Worm (Caenorhabditis elegans) whole organism, mixed stage, embryonic: ENCODE data around the gene srlf-2.

ENCODE experiments used
- M03D4.4 ChIP-seq: sonication (generic microtip); optimal IDR thresholded peaks from 2 replicates; lab custom pipeline; 2017; ENCODE audit warnings: mild to moderate bottlenecking, missing genetic modification characterization, missing compliant biosample characterization
- bed-3 ChIP-seq: fragments of 200-800 bp; sonication (Bioruptor generic); optimal IDR thresholded peaks from 3 replicates; lab custom pipeline; 2018; ENCODE audit warnings: mild to moderate bottlenecking, missing genetic modification characterization, moderate library complexity, missing compliant biosample characterization
- blmp-1 ChIP-seq: fragments of 150-350 bp; optimal IDR thresholded peaks from 2 replicates; lab custom pipeline; 2014; ENCODE audit warnings: missing biosample characterization, missing genetic modification characterization
- ceh-39 ChIP-seq: fragments of 150-350 bp; optimal IDR thresholded peaks from 2 replicates; lab custom pipeline; 2014; ENCODE audit warnings: missing biosample characterization, missing genetic modification characterization
- ceh-43 ChIP-seq: fragments of 200-800 bp; sonication (Bioruptor generic); optimal IDR thresholded peaks from 2 replicates; lab custom pipeline; 2018; ENCODE audit warnings: mild to moderate bottlenecking, missing genetic modification characterization, moderate library complexity, missing compliant biosample characterization
- ceh-83 ChIP-seq: fragments of 200-800 bp; sonication (Bioruptor generic); optimal IDR thresholded peaks from 2 replicates; lab custom pipeline; 2018; ENCODE audit warnings: mild to moderate bottlenecking, missing genetic modification characterization, missing compliant biosample characterization
- ces-1 ChIP-seq: fragments of 150-350 bp; optimal IDR thresholded peaks from 2 replicates; lab custom pipeline; 2014; ENCODE audit warnings: missing biosample characterization, missing genetic modification reagents, missing genetic modification characterization
- cnd-1 ChIP-seq: fragments of 200-800 bp; sonication (Bioruptor generic); optimal IDR thresholded peaks from 2 replicates; lab custom pipeline; 2018; ENCODE audit warnings: mild to moderate bottlenecking, missing genetic modification characterization, missing compliant biosample characterization
- drap-1 ChIP-seq: fragments of 200-800 bp; sonication (Bioruptor generic); optimal IDR thresholded peaks from 3 replicates; lab custom pipeline; 2018; ENCODE audit warnings: mild to moderate bottlenecking, missing genetic modification characterization, missing compliant biosample characterization
- elt-1 ChIP-seq: sonication (generic microtip); optimal IDR thresholded peaks from 2 replicates; lab custom pipeline; 2017; ENCODE audit warnings: missing genetic modification characterization, mild to moderate bottlenecking, missing compliant biosample characterization, antibody characterized with exemption, moderate library complexity, borderline replicate concordance; ENCODE audit not compliant: insufficient read depth
- elt-3 ChIP-seq: fragments of 150-350 bp; optimal IDR thresholded peaks from 2 replicates; lab custom pipeline; 2014; ENCODE audit warnings: missing biosample characterization, missing genetic modification characterization
- flh-1 ChIP-seq: fragments of 200-800 bp; sonication (Bioruptor generic); optimal IDR thresholded peaks from 2 replicates; lab custom pipeline; 2018; ENCODE audit warnings: mild to moderate bottlenecking, missing genetic modification characterization, moderate library complexity, missing compliant biosample characterization
- ham-2 ChIP-seq: fragments of 200-800 bp; sonication (Bioruptor generic); optimal IDR thresholded peaks from 2 replicates; lab custom pipeline; 2018; ENCODE audit warnings: mild to moderate bottlenecking, missing genetic modification characterization, missing compliant biosample characterization
- lin-13 ChIP-seq: fragments of 150-350 bp; optimal IDR thresholded peaks from 2 replicates; lab custom pipeline; 2014; ENCODE audit warnings: missing biosample characterization, missing genetic modification characterization
- lin-32 ChIP-seq: fragments of 200-800 bp; sonication (Bioruptor generic); optimal IDR thresholded peaks from 2 replicates; lab custom pipeline; 2018; ENCODE audit warnings: mild to moderate bottlenecking, missing genetic modification characterization, missing compliant biosample characterization
- lsy-2 ChIP-seq: fragments of 150-350 bp; optimal IDR thresholded peaks from 2 replicates; lab custom pipeline; 2014; ENCODE audit warnings: missing biosample characterization, missing genetic modification characterization
- mab-5 ChIP-seq: fragments of 150-350 bp; optimal IDR thresholded peaks from 2 replicates; lab custom pipeline; 2014; ENCODE audit warnings: missing biosample characterization, missing genetic modification characterization
- mep-1 ChIP-seq: fragments of 150-350 bp; optimal IDR thresholded peaks from 2 replicates; lab custom pipeline; 2017; ENCODE audit warnings: missing biosample characterization, missing genetic modification reagents, missing genetic modification characterization, inconsistent platforms
- nhr-12 ChIP-seq: fragments of 150-350 bp; optimal IDR thresholded peaks from 2 replicates; lab custom pipeline; 2014; ENCODE audit warnings: missing biosample characterization, missing genetic modification characterization
- nhr-2 ChIP-seq: fragments of 150-350 bp; optimal IDR thresholded peaks from 2 replicates; lab custom pipeline; 2014; ENCODE audit warnings: missing biosample characterization, missing genetic modification characterization
- nhr-237 ChIP-seq: fragments of 150-350 bp; optimal IDR thresholded peaks from 2 replicates; lab custom pipeline; 2014; ENCODE audit warnings: missing biosample characterization, missing genetic modification characterization
- nhr-76 ChIP-seq: sonication (generic microtip); optimal IDR thresholded peaks from 2 replicates; lab custom pipeline; 2017; ENCODE audit warnings: missing biosample characterization, missing genetic modification characterization
- pha-4 ChIP-seq: fragments of 150-350 bp; optimal IDR thresholded peaks from 2 replicates; lab custom pipeline; 2018; ENCODE audit warnings: missing biosample characterization, missing genetic modification reagents, missing genetic modification characterization
- sem-2 ChIP-seq: fragments of 200-800 bp; sonication (Bioruptor generic); optimal IDR thresholded peaks from 2 replicates; lab custom pipeline; 2018; ENCODE audit warnings: mild to moderate bottlenecking, missing genetic modification characterization, missing compliant biosample characterization
- snpc-4 ChIP-seq: fragments of 150-350 bp; optimal IDR thresholded peaks from 2 replicates; lab custom pipeline; 2014; ENCODE audit warnings: missing biosample characterization, missing genetic modification characterization
- sptf-1 ChIP-seq: sonication (generic microtip); optimal IDR thresholded peaks from 2 replicates; lab custom pipeline; 2017; ENCODE audit warnings: mild to moderate bottlenecking, missing genetic modification characterization, moderate library complexity, missing compliant biosample characterization
- tbx-8 ChIP-seq: fragments of 200-800 bp; sonication (Bioruptor generic); optimal IDR thresholded peaks from 2 replicates; lab custom pipeline; 2018; ENCODE audit warnings: mild to moderate bottlenecking, missing genetic modification characterization, moderate library complexity, missing compliant biosample characterization
- unc-120 ChIP-seq: sonication (generic microtip); optimal IDR thresholded peaks from 2 replicates; lab custom pipeline; 2017; ENCODE audit warnings: missing genetic modification characterization, missing compliant biosample characterization; ENCODE audit not compliant: poor library complexity, severe bottlenecking
- unc-39 ChIP-seq: fragments of 150-350 bp; optimal IDR thresholded peaks from 2 replicates; lab custom pipeline; 2014; ENCODE audit warnings: missing biosample characterization, missing genetic modification characterization
- unc-62 ChIP-seq: fragments of 150-350 bp; optimal IDR thresholded peaks from 2 replicates; lab custom pipeline; 2014; ENCODE audit warnings: missing biosample characterization, missing genetic modification reagents, missing genetic modification characterization
- zip-8 ChIP-seq: fragments of 150-350 bp; optimal IDR thresholded peaks from 2 replicates; lab custom pipeline; 2014; ENCODE audit warnings: missing biosample characterization, missing genetic modification characterization

The srlf-2 gene

ce11 chrIV:8532024-8532423 lies 42.0 kb downstream of the srlf-2 start:
- TF ChIP-seq blmp-1 (no peak), lin-32 (no peak), bed-3 (GFP tag; lab: Kevin White, UChicago) (no peak), flh-1 (no peak), ceh-43 (GFP tag; lab: Kevin White, UChicago) (no peak), tbx-8 (GFP tag; lab: Kevin White, UChicago) (no peak), nhr-2 (no peak), cnd-1 (tag; lab: Kevin White, UChicago) (no peak), snpc-4 (tag; lab: Kevin White, UChicago) (no peak), pha-4 (tag; lab: Kevin White, UChicago) (no peak), zip-8 (tag; lab: Kevin White, UChicago) (no peak), lin-13 (tag; lab: Kevin White, UChicago) (no peak), lsy-2 (tag; lab: Kevin White, UChicago) (no peak), ces-1 (no peak), drap-1 (GFP tag; lab: Kevin White, UChicago) (no peak), mab-5 (no peak), mep-1 (tag; lab: Kevin White, UChicago) (no peak)
- TF ChIP-seq, all 35 proteins: peak for 0

ce11 chrIV:8532796-8533195 lies 42.8 kb downstream of the srlf-2 start:
- no peak for TF ChIP-seq lin-32
- no peak for TF ChIP-seq zip-8 (tag; lab: Kevin White, UChicago)
- TF ChIP-seq mab-5, result no peak
- no peak for TF ChIP-seq nhr-2
- no peak for TF ChIP-seq blmp-1
- TF ChIP-seq elt-3 (tag; lab: Kevin White, UChicago), result no peak
- TF ChIP-seq mep-1 (tag; lab: Kevin White, UChicago), result no peak

DNA sequence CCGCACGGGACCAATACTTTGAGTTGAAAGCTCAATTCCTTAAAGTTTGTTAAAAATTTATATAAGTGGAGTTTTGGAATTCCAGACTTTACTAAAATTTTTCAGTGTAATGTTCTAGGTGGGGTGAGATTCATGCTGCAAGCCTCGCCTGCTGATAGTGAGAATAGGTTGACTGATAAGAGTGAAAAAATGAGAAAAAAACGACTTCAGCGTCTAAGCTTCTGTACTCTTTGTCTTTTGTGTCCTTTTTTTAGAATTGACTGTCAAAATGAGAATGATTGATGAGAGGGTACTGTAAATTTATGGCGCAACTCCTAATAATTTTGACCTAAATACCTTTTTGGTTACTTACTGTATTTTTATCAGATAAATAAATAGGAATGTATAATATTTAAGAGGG lies 44.2 kb downstream of the srlf-2 start:
- no peak for TF ChIP-seq tbx-8 (GFP tag; lab: Kevin White, UChicago)
- no peak for TF ChIP-seq nhr-237
- TF ChIP-seq zip-8 (tag; lab: Kevin White, UChicago), result no peak
- no peak for TF ChIP-seq snpc-4 (tag; lab: Kevin White, UChicago)
- TF ChIP-seq flh-1, result no peak
- TF ChIP-seq unc-62 (GFP tag; lab: Kevin White, UChicago), result no peak
- TF ChIP-seq lin-32, result no peak
- no peak for TF ChIP-seq elt-3 (tag; lab: Kevin White, UChicago)
- TF ChIP-seq mab-5, result no peak
- TF ChIP-seq nhr-76, result no peak
- TF ChIP-seq ceh-83 (GFP tag; lab: Kevin White, UChicago), result no peak
- TF ChIP-seq nhr-12 (tag; lab: Kevin White, UChicago), result no peak

- TF ChIP-seq sptf-1 (tag; lab: Kevin White, UChicago) (no peak), ham-2 (GFP tag; lab: Kevin White, UChicago) (no peak), ces-1 (no peak), lsy-2 (tag; lab: Kevin White, UChicago) (no peak), sem-2 (GFP tag; lab: Kevin White, UChicago) (no peak), ceh-39 (no peak), elt-1 (tag; lab: Kevin White, UChicago) (no peak), mab-5 (no peak), unc-120 (tag; lab: Kevin White, UChicago) (no peak), nhr-237 (no peak), M03D4.4 (tag; lab: Kevin White, UChicago) (no peak), lin-13 (tag; lab: Kevin White, UChicago) (no peak), tbx-8 (GFP tag; lab: Kevin White, UChicago) (no peak), unc-39 (tag; lab: Kevin White, UChicago) (no peak), pha-4 (tag; lab: Kevin White, UChicago) (no peak), snpc-4 (tag; lab: Kevin White, UChicago) (no peak)
- TF ChIP-seq, all 35 proteins: peak for 0
These were observed 45.0 kb downstream of the srlf-2 start for ce11 chrIV:8534997-8535414.

DNA sequence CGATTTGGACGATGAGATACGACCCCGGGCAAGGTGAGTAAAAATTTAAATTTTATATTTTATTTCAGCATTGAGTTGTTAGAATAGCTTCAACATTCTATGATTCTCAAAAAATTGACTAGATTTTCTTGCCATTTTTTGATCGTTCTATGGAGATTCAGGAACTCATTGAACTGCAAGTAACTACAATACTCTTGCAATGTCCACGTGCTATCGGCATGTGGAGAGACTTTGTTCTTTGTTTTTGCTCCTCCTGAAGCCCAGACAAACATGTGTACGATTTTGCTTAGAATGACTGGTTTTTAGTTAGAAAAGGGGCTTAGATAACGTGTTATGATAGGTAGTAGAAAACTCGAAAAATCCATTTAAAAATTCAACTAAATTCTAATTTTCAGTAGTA lies 45.9 kb downstream of the srlf-2 start:
- no peak for TF ChIP-seq mep-1 (tag; lab: Kevin White, UChicago)
- no peak for TF ChIP-seq lsy-2 (tag; lab: Kevin White, UChicago)
